Fruit fly (Drosophila melanogaster) whole organism, embryonic: ENCODE measurements around the gene ash1.

Source experiments
- Asciz ChIP-seq: fragments of 200-800 bp; sonication (Bioruptor generic); optimal IDR thresholded peaks from 2 replicates; lab custom pipeline; 2017; ENCODE audit warnings: missing biosample characterization, mild to moderate bottlenecking, missing genetic modification characterization, missing genetic modification reagents
- CG15514 ChIP-seq: fragments of 200-800 bp; sonication (Bioruptor generic); optimal IDR thresholded peaks from 3 replicates; lab custom pipeline; 2017; ENCODE audit warnings: missing biosample characterization, missing genetic modification characterization, mild to moderate bottlenecking, moderate library complexity, missing genetic modification reagents
- CG17385 ChIP-seq: fragments of 200-800 bp; sonication (Bioruptor generic); optimal IDR thresholded peaks from 3 replicates; lab custom pipeline; 2018; ENCODE audit warnings: missing biosample characterization, mild to moderate bottlenecking, missing genetic modification characterization
- CG3163 ChIP-seq: fragments of 200-800 bp; sonication (Bioruptor generic); optimal IDR thresholded peaks from 3 replicates; lab custom pipeline; 2016; ENCODE audit warnings: missing biosample characterization, missing genetic modification characterization
- CG34376 ChIP-seq: fragments of 200-800 bp; sonication (Bioruptor generic); optimal IDR thresholded peaks from 2 replicates; lab custom pipeline; 2018; ENCODE audit warnings: missing biosample characterization, mild to moderate bottlenecking, missing genetic modification characterization
- CG4424 ChIP-seq: fragments of 200-800 bp; sonication (Bioruptor generic); optimal IDR thresholded peaks from 3 replicates; lab custom pipeline; 2016; ENCODE audit warnings: missing biosample characterization, missing genetic modification characterization
- CG9609 ChIP-seq: fragments of 200-800 bp; sonication (Bioruptor generic); optimal IDR thresholded peaks from 3 replicates; lab custom pipeline; 2016; ENCODE audit warnings: missing biosample characterization, missing genetic modification characterization
- Mad ChIP-seq: fragments of 200-800 bp; sonication (Bioruptor generic); optimal IDR thresholded peaks from 2 replicates; lab custom pipeline; 2016; ENCODE audit warnings: missing biosample characterization, missing genetic modification characterization
- Oli ChIP-seq: fragments of 200-800 bp; sonication (Bioruptor generic); optimal IDR thresholded peaks from 2 replicates; lab custom pipeline; 2018; ENCODE audit warnings: missing biosample characterization, mild to moderate bottlenecking, missing genetic modification characterization, moderate library complexity
- Optix ChIP-seq: fragments of 200-800 bp; sonication (Bioruptor generic); IDR thresholded peaks from 3 replicates; pipeline ENCODE4 v1.3.6; 2022; ENCODE audit warnings: missing biosample characterization, missing genetic modification characterization
- abd-A ChIP-seq: fragments of 200-800 bp; sonication (Bioruptor generic); optimal IDR thresholded peaks from 3 replicates; lab custom pipeline; 2019; ENCODE audit warnings: missing biosample characterization, mild to moderate bottlenecking, missing genetic modification characterization, moderate library complexity
- bbx ChIP-seq: fragments of 200-800 bp; sonication (Bioruptor generic); IDR thresholded peaks from 2 replicates; pipeline ENCODE4 v1.3.6; 2022; ENCODE audit warnings: missing biosample characterization, missing genetic modification characterization; ENCODE audit not compliant: partially characterized antibody
- br ChIP-seq: fragments of >200 bp; optimal IDR thresholded peaks from 2 replicates; lab custom pipeline; 2017
- gro ChIP-seq: fragments of 200-800 bp; sonication (Bioruptor generic); optimal IDR thresholded peaks from 2 replicates; lab custom pipeline; 2016; ENCODE audit warnings: missing biosample characterization, missing genetic modification characterization

DNA sequence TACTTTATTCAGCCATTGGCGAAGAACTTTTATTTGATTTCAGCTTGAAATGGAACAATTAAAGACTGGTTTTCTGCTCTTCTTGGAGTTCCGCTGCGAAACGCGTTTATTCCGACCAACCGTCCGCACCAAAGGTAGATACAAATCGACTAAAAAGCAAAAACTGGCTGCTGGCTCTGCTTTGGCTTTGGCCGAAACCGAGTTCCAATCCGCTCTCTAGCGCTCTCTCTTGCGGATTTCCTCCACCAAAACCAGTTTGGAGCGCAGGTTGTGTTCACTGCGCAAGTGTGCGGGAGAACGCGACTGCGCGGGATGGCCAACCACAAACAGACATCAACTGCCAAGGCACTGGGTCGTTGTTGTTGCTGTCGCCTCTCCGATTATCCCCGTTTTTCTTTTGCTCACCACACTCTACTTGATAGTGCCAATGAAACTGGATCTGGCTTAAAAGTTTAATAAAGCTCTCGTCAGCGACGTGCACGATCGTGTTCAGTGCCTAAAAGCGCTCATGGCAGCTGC, 37.0 kb upstream of the ash1 start, which contains the start of gene wnd:
- TF ChIP-seq Oli (tag; lab: Kevin White, UChicago) (no peak), gro (GFP tag; lab: Kevin White, UChicago) (no peak), CG15514 (GFP tag; lab: Kevin White, UChicago) (no peak), abd-A (tag; lab: Kevin White, UChicago) (no peak), Asciz (GFP tag; lab: Kevin White, UChicago) (no peak), bbx (peak; percentile 54; the same call in 1 of the 2 replicates), br (lab: Kevin White, UChicago) (no peak), CG9609 (GFP tag; lab: Kevin White, UChicago) (no peak), CG3163 (GFP tag; lab: Kevin White, UChicago) (no peak), Mad (GFP tag; lab: Kevin White, UChicago) (no peak), Optix (GFP tag; lab: Robert Waterston, UW) (no peak), CG4424 (no peak), CG34376 (GFP tag; lab: Kevin White, UChicago) (no peak), CG17385 (GFP tag; lab: Kevin White, UChicago) (peak; percentile 63)
